Worm (Caenorhabditis elegans) whole organism, L4 larva: ENCODE results near the gene har-1.

Experiments
- F26F4.8 ChIP-seq: fragments of 200-800 bp; sonication (Bioruptor generic); conservative IDR thresholded peaks from 2 replicates; pipeline ENCODE4 v1.3.6; 2022; ENCODE audit warnings: missing genetic modification characterization, missing compliant biosample characterization
- T26A8.4 ChIP-seq: fragments of 200-800 bp; sonication (Bioruptor generic); IDR thresholded peaks from 2 replicates; pipeline ENCODE4 v1.3.6; 2022; ENCODE audit warnings: missing genetic modification characterization, missing compliant biosample characterization
- Y105C5A.15 ChIP-seq: fragments of 200-800 bp; sonication (Bioruptor generic); IDR thresholded peaks from 2 replicates; pipeline ENCODE4 v1.3.6; 2022; ENCODE audit warnings: missing genetic modification characterization, missing compliant biosample characterization
- Y48G9A.11 ChIP-seq: fragments of 200-800 bp; sonication (Bioruptor generic); IDR thresholded peaks from 2 replicates; pipeline ENCODE4 v1.3.6; 2022; ENCODE audit warnings: missing genetic modification reagents, missing genetic modification characterization, missing compliant biosample characterization
- Y5F2A.4 ChIP-seq: fragments of 200-800 bp; sonication (Bioruptor generic); optimal IDR thresholded peaks from 2 replicates; lab custom pipeline; 2018; ENCODE audit warnings: mild to moderate bottlenecking, missing genetic modification characterization, missing compliant biosample characterization
- ceh-20 ChIP-seq: fragments of 200-800 bp; sonication (Bioruptor generic); IDR thresholded peaks from 2 replicates; pipeline ENCODE4 v1.3.6; 2022; ENCODE audit warnings: missing genetic modification reagents, missing genetic modification characterization, missing compliant biosample characterization
- ceh-28 ChIP-seq: fragments of 150-350 bp; optimal IDR thresholded peaks from 2 replicates; lab custom pipeline; 2014; ENCODE audit warnings: missing biosample characterization, missing genetic modification reagents, missing genetic modification characterization
- ceh-82 ChIP-seq: sonication (generic microtip); optimal IDR thresholded peaks from 2 replicates; lab custom pipeline; 2017; ENCODE audit warnings: missing biosample characterization, missing genetic modification characterization
- ces-1 ChIP-seq: fragments of 150-350 bp; sonication (generic microtip); optimal IDR thresholded peaks from 4 replicates; lab custom pipeline; 2014; ENCODE audit warnings: missing biosample characterization, missing genetic modification reagents, missing genetic modification characterization
- ctbp-1 ChIP-seq: fragments of 200-800 bp; sonication (Bioruptor generic); IDR thresholded peaks from 2 replicates; pipeline ENCODE4 v1.3.6; 2022; ENCODE audit warnings: missing genetic modification reagents, missing genetic modification characterization, missing compliant biosample characterization
- daf-16 ChIP-seq, 3 experiments: sonication (generic microtip); optimal IDR thresholded peaks; 2 replicates each; lab custom pipeline; 2016 to 2017; ENCODE audit warnings: missing genetic modification characterization in 3 of 3, missing genetic modification reagents in 3 of 3, mild to moderate bottlenecking in 2 of 3, missing compliant biosample characterization in 2 of 3, missing biosample characterization in 1 of 3, moderate library complexity in 1 of 3
- daf-8 ChIP-seq: fragments of 200-800 bp; sonication (Bioruptor generic); IDR thresholded peaks from 2 replicates; pipeline ENCODE4 v1.3.6; 2022; ENCODE audit warnings: missing genetic modification characterization, missing compliant biosample characterization
- dmd-8 ChIP-seq: fragments of 200-800 bp; sonication (Bioruptor generic); IDR thresholded peaks from 2 replicates; pipeline ENCODE4 v1.3.6; 2022; ENCODE audit warnings: missing genetic modification characterization, missing compliant biosample characterization
- dmd-9 ChIP-seq: fragments of 200-800 bp; sonication (Bioruptor generic); IDR thresholded peaks from 2 replicates; pipeline ENCODE4 v1.3.6; 2022; ENCODE audit warnings: missing genetic modification reagents, missing genetic modification characterization, missing compliant biosample characterization
- dpl-1 ChIP-seq: fragments of 150-350 bp; optimal IDR thresholded peaks from 2 replicates; lab custom pipeline; 2014; ENCODE audit warnings: missing biosample characterization, missing genetic modification reagents, missing genetic modification characterization
- fkh-10 ChIP-seq: fragments of 150-350 bp; optimal IDR thresholded peaks from 2 replicates; lab custom pipeline; 2014; ENCODE audit warnings: missing biosample characterization, missing genetic modification reagents, missing genetic modification characterization
- fos-1 ChIP-seq: fragments of 150-350 bp; optimal IDR thresholded peaks from 2 replicates; lab custom pipeline; 2014; ENCODE audit warnings: missing biosample characterization, missing genetic modification characterization
- gei-8 ChIP-seq: fragments of 200-800 bp; sonication (Bioruptor generic); optimal IDR thresholded peaks from 2 replicates; lab custom pipeline; 2018; ENCODE audit warnings: mild to moderate bottlenecking, missing genetic modification characterization, missing compliant biosample characterization
- hif-1 ChIP-seq, 2 experiments: sonication (generic microtip); optimal IDR thresholded peaks; 2 replicates each; lab custom pipeline; 2016 to 2017; ENCODE audit warnings: missing compliant biosample characterization in 2 of 2, missing genetic modification characterization in 2 of 2, missing genetic modification reagents in 2 of 2, missing genotype in 2 of 2, mild to moderate bottlenecking in 1 of 2
- hmg-1.1 ChIP-seq: fragments of 200-800 bp; sonication (Bioruptor generic); IDR thresholded peaks from 2 replicates; pipeline ENCODE4 v1.3.6; 2022; ENCODE audit warnings: missing genetic modification reagents, missing genetic modification characterization, missing compliant biosample characterization
- lim-7 ChIP-seq: fragments of 200-800 bp; sonication (Bioruptor generic); IDR thresholded peaks from 2 replicates; pipeline ENCODE4 v1.3.6; 2022; ENCODE audit warnings: missing genetic modification characterization, missing compliant biosample characterization
- lin-1 ChIP-seq: fragments of 200-800 bp; sonication (Bioruptor generic); IDR thresholded peaks from 2 replicates; pipeline ENCODE4 v1.3.6; 2022; ENCODE audit warnings: missing genetic modification reagents, missing genetic modification characterization, missing compliant biosample characterization
- lin-39 ChIP-seq: fragments of 150-350 bp; optimal IDR thresholded peaks from 2 replicates; lab custom pipeline; 2014; ENCODE audit warnings: missing biosample characterization, missing genetic modification reagents, missing genetic modification characterization
- lir-3 ChIP-seq: sonication (generic microtip); optimal IDR thresholded peaks from 2 replicates; lab custom pipeline; 2016; ENCODE audit warnings: mild to moderate bottlenecking, missing genetic modification characterization, missing compliant biosample characterization
- madf-5 ChIP-seq, 2 experiments: fragments of 200-800 bp; sonication (Bioruptor generic); IDR thresholded peaks; 2 replicates each; pipeline ENCODE4 v1.3.6; 2022; ENCODE audit warnings: missing compliant biosample characterization in 2 of 2, missing genetic modification characterization in 2 of 2
- madf-9 ChIP-seq: fragments of 200-800 bp; sonication (Bioruptor generic); conservative IDR thresholded peaks from 2 replicates; pipeline ENCODE4 v1.3.6; 2022; ENCODE audit warnings: missing genetic modification reagents, missing genetic modification characterization, missing compliant biosample characterization
- mdl-1 ChIP-seq, 2 experiments: fragments of 150-350 bp in 1 of 2; sonication (generic microtip) in 1 of 2; optimal IDR thresholded peaks; 2 replicates each; lab custom pipeline; 2014 to 2017; ENCODE audit warnings: missing biosample characterization in 2 of 2, missing genetic modification characterization in 2 of 2
- mdt-29 ChIP-seq: fragments of 200-800 bp; sonication (Bioruptor generic); IDR thresholded peaks from 2 replicates; pipeline ENCODE4 v1.3.6; 2022; ENCODE audit warnings: missing genetic modification reagents, missing genetic modification characterization, missing compliant biosample characterization
- mep-1 ChIP-seq: fragments of 150-350 bp; sonication (generic microtip); optimal IDR thresholded peaks from 3 replicates; lab custom pipeline; 2014; ENCODE audit warnings: missing biosample characterization, missing genetic modification characterization
- mes-2 ChIP-seq: sonication (generic microtip); optimal IDR thresholded peaks from 2 replicates; lab custom pipeline; 2016; ENCODE audit warnings: missing genotype, mild to moderate bottlenecking, missing genetic modification characterization, missing compliant biosample characterization; ENCODE audit not compliant: poor library complexity, severe bottlenecking
- mxl-2 ChIP-seq: fragments of 200-800 bp; sonication (Bioruptor generic); conservative IDR thresholded peaks from 2 replicates; pipeline ENCODE4 v1.3.6; 2022; ENCODE audit warnings: missing genetic modification reagents, missing genetic modification characterization, missing compliant biosample characterization
- nhr-10 ChIP-seq: fragments of 150-350 bp; optimal IDR thresholded peaks from 2 replicates; lab custom pipeline; 2014; ENCODE audit warnings: missing biosample characterization, missing genetic modification characterization
- nhr-102 ChIP-seq: sonication (generic microtip); optimal IDR thresholded peaks from 2 replicates; lab custom pipeline; 2016; ENCODE audit warnings: mild to moderate bottlenecking, missing genetic modification characterization, moderate library complexity, missing compliant biosample characterization
- nhr-11 ChIP-seq: fragments of 150-350 bp; optimal IDR thresholded peaks from 2 replicates; lab custom pipeline; 2014; ENCODE audit warnings: missing biosample characterization, missing genetic modification characterization
- nhr-111 ChIP-seq: fragments of 200-800 bp; sonication (Bioruptor generic); optimal IDR thresholded peaks from 2 replicates; lab custom pipeline; 2018; ENCODE audit warnings: mild to moderate bottlenecking, missing genetic modification characterization, missing compliant biosample characterization
- nhr-237 ChIP-seq: sonication (generic microtip); optimal IDR thresholded peaks from 2 replicates; lab custom pipeline; 2017; ENCODE audit warnings: missing biosample characterization, missing genetic modification characterization
- nhr-48 ChIP-seq: sonication (generic microtip); optimal IDR thresholded peaks from 2 replicates; lab custom pipeline; 2016; ENCODE audit warnings: mild to moderate bottlenecking, missing genetic modification characterization, missing compliant biosample characterization
- nhr-76 ChIP-seq: fragments of 150-350 bp; optimal IDR thresholded peaks from 2 replicates; lab custom pipeline; 2014; ENCODE audit warnings: missing biosample characterization, missing genetic modification characterization
- nhr-77 ChIP-seq: fragments of 150-350 bp; optimal IDR thresholded peaks from 2 replicates; lab custom pipeline; 2014; ENCODE audit warnings: missing biosample characterization, missing genetic modification characterization
- pqm-1 ChIP-seq: sonication (generic microtip); optimal IDR thresholded peaks from 2 replicates; lab custom pipeline; 2017; ENCODE audit warnings: missing biosample characterization, missing genetic modification characterization
- saeg-2 ChIP-seq: fragments of 200-800 bp; sonication (Bioruptor generic); IDR thresholded peaks from 2 replicates; pipeline ENCODE4 v1.3.6; 2022; ENCODE audit warnings: missing genetic modification reagents, missing genetic modification characterization, missing compliant biosample characterization
- sdz-12 ChIP-seq: fragments of 200-800 bp; sonication (Bioruptor generic); optimal IDR thresholded peaks from 2 replicates; lab custom pipeline; 2018; ENCODE audit warnings: mild to moderate bottlenecking, missing genetic modification characterization, missing compliant biosample characterization
- skn-1 ChIP-seq: fragments of 150-350 bp; optimal IDR thresholded peaks from 2 replicates; lab custom pipeline; 2014; ENCODE audit warnings: missing biosample characterization, missing genetic modification characterization
- snpc-4 ChIP-seq: fragments of 150-350 bp; optimal IDR thresholded peaks from 2 replicates; lab custom pipeline; 2014; ENCODE audit warnings: missing biosample characterization, missing genetic modification characterization
- tra-1 ChIP-seq: fragments of 200-800 bp; sonication (Bioruptor generic); IDR thresholded peaks from 2 replicates; pipeline ENCODE4 v1.3.6; 2022; ENCODE audit warnings: missing genetic modification reagents, missing genetic modification characterization, missing compliant biosample characterization
- unc-130 ChIP-seq: sonication (generic microtip); optimal IDR thresholded peaks from 2 replicates; lab custom pipeline; 2016; ENCODE audit warnings: missing genetic modification reagents, missing genetic modification characterization, missing compliant biosample characterization
- unc-39 ChIP-seq: sonication (generic microtip); optimal IDR thresholded peaks from 2 replicates; lab custom pipeline; 2017; ENCODE audit warnings: missing biosample characterization, missing genetic modification characterization
- zfp-2 ChIP-seq: sonication (generic microtip); optimal IDR thresholded peaks from 2 replicates; lab custom pipeline; 2016; ENCODE audit warnings: mild to moderate bottlenecking, missing genetic modification characterization, missing compliant biosample characterization
- zfp-3 ChIP-seq: fragments of 200-800 bp; sonication (Bioruptor generic); conservative IDR thresholded peaks from 2 replicates; pipeline ENCODE4 v1.3.6; 2022; ENCODE audit warnings: missing genetic modification reagents, missing genetic modification characterization, missing compliant biosample characterization
- ztf-11 ChIP-seq: fragments of 150-350 bp; optimal IDR thresholded peaks from 2 replicates; lab custom pipeline; 2014; ENCODE audit warnings: missing biosample characterization, missing genetic modification characterization

The har-1 gene

ce11 chrIII:4195306-4196008 lies 43.6 kb downstream of the har-1 start (continued):
- TF ChIP-seq mdl-1 (tag; optimal IDR thresholded peaks at IDR 0.05; lab: Kevin White, UChicago), result peak in 1 of 2 experiments; percentile 15
- TF ChIP-seq hif-1 (tag; optimal IDR thresholded peaks at IDR 0.05; lab: Kevin White, UChicago), result peak in 1 of 2 experiments; percentile 63
- TF ChIP-seq madf-9 (GFP tag; lab: Robert Waterston, UW), result 0 out of 2 replicates have a peak, but pooled peaks have one; percentile 16
- TF ChIP-seq skn-1, result no peak
- peak; percentile 77 for TF ChIP-seq Y48G9A.11 (GFP tag; lab: Robert Waterston, UW)
- TF ChIP-seq hmg-1.1 (GFP tag; lab: Robert Waterston, UW), result peak; percentile 52
- TF ChIP-seq ces-1 (GFP tag; lab: Kevin White, UChicago), result peak; percentile 38
- no peak for TF ChIP-seq daf-8 (GFP tag; lab: Robert Waterston, UW)
- peak; percentile 21 for TF ChIP-seq sdz-12 (GFP tag; lab: Kevin White, UChicago)
- TF ChIP-seq T26A8.4 (GFP tag; lab: Robert Waterston, UW), result peak; percentile 97
- no peak for TF ChIP-seq snpc-4 (tag; lab: Kevin White, UChicago)
- TF ChIP-seq nhr-77, result no peak
- no peak for TF ChIP-seq F26F4.8
- no peak for TF ChIP-seq unc-39 (tag; lab: Kevin White, UChicago)
- TF ChIP-seq mep-1 (tag; lab: Kevin White, UChicago), result peak; percentile 76
- peak; percentile 95 for TF ChIP-seq zfp-3
- TF ChIP-seq dmd-9 (GFP tag; lab: Robert Waterston, UW), result no peak
- peak; percentile 16 for TF ChIP-seq nhr-76
- TF ChIP-seq nhr-111, result peak; percentile 80
- peak; percentile 24 for TF ChIP-seq unc-130 (GFP tag; lab: Kevin White, UChicago)
- peak; percentile 23 for TF ChIP-seq nhr-48
- peak; percentile 80 for TF ChIP-seq mes-2 (tag; lab: Kevin White, UChicago)
- no peak for TF ChIP-seq ceh-82 (tag; lab: Kevin White, UChicago)
- TF ChIP-seq lim-7 (GFP tag; lab: Robert Waterston, UW), result no peak
- no peak for TF ChIP-seq nhr-237
- TF ChIP-seq fkh-10 (GFP tag; lab: Kevin White, UChicago), result no peak
- 0 out of 2 replicates have a peak, but pooled peaks have one; percentile 51 for TF ChIP-seq mdt-29
- TF ChIP-seq tra-1, result 0 out of 2 replicates have a peak, but pooled peaks have one; percentile 36
- no peak for TF ChIP-seq ceh-28 (tag; lab: Kevin White, UChicago)
- no peak for TF ChIP-seq nhr-11 (tag; lab: Kevin White, UChicago)
- peak; percentile 81 for TF ChIP-seq ctbp-1
- TF ChIP-seq daf-16 (GFP tag; optimal IDR thresholded peaks at IDR 0.05; lab: Kevin White, UChicago), result peak; percentile 33 to 62
- TF ChIP-seq daf-16 (tag; optimal IDR thresholded peaks at IDR 0.05; lab: Kevin White, UChicago), result peak; percentile 59
- no peak for TF ChIP-seq mxl-2 (GFP tag; lab: Robert Waterston, UW)
- 0 out of 2 replicates have a peak, but pooled peaks have one; percentile 36 for TF ChIP-seq dmd-8 (GFP tag; lab: Robert Waterston, UW)
- TF ChIP-seq gei-8 (GFP tag; lab: Kevin White, UChicago), result peak; percentile 15
- TF ChIP-seq lir-3 (tag; lab: Kevin White, UChicago), result no peak
- TF ChIP-seq ztf-11 (tag; lab: Kevin White, UChicago), result no peak
- peak; percentile 90 for TF ChIP-seq nhr-102
- TF ChIP-seq lin-39 (tag; lab: Kevin White, UChicago), result no peak
- no peak for TF ChIP-seq madf-5 (GFP tag; IDR thresholded peaks at IDR 0.05; lab: Robert Waterston, UW)
- TF ChIP-seq fos-1, result no peak
- peak; percentile 15; the same call in 1 of the 2 replicates for TF ChIP-seq ceh-20 (GFP tag; lab: Robert Waterston, UW)
- no peak for TF ChIP-seq zfp-2
- TF ChIP-seq lin-1 (GFP tag; lab: Robert Waterston, UW), result peak; percentile 57
- TF ChIP-seq Y5F2A.4 (GFP tag; lab: Kevin White, UChicago), result peak; percentile 54
- peak; percentile 66; the same call in 1 of the 2 replicates for TF ChIP-seq Y105C5A.15 (GFP tag; lab: Robert Waterston, UW)
- TF ChIP-seq pqm-1 (tag; lab: Kevin White, UChicago), result peak; percentile 11
- TF ChIP-seq nhr-10, result no peak
- TF ChIP-seq dpl-1 (GFP tag; lab: Kevin White, UChicago), result no peak
- TF ChIP-seq saeg-2 (GFP tag; lab: Robert Waterston, UW), result peak; percentile 73; the same call in 1 of the 2 replicates
